Fruit fly (Drosophila melanogaster): ENCODE data around the gene CG33995.

Gene CG33995

DNA sequence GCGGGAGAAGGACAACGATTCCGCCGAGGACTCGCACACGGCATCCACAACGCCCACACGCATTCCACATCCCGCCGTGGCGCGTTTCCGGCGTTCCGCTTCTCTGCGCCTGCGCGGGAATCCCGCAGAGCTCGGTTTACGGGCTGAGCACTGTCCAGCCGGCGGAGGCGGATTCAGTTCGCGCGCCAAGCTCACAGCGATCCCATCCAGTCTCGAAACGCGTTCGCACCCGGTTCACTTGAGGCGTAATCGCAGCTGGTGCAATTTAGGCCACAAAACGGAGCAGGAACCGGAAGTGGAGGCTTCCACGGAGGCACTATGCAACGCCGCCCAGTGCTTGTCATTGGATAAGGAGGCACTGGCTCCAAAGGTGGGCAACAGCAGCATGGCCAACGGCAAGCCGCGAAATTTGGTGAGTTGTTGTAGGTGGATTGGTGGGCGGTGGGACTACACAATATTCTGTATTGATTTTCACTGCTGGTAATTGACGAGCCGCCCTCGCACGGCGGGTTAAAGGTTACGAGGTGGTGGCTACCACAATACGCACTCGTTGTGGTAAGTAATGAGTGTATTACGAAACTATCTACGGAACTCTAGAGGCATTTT, 19.8 kb downstream of the CG33995 start:
- TF ChIP-seq Dif (GFP tag; optimal IDR thresholded peaks at IDR 0.05; ENCODE audit: partially characterized antibody), result peak; percentile 35
- no peak for TF ChIP-seq Vsx2 (GFP tag; optimal IDR thresholded peaks at IDR 0.05; ENCODE audit: partially characterized antibody)

DNA sequence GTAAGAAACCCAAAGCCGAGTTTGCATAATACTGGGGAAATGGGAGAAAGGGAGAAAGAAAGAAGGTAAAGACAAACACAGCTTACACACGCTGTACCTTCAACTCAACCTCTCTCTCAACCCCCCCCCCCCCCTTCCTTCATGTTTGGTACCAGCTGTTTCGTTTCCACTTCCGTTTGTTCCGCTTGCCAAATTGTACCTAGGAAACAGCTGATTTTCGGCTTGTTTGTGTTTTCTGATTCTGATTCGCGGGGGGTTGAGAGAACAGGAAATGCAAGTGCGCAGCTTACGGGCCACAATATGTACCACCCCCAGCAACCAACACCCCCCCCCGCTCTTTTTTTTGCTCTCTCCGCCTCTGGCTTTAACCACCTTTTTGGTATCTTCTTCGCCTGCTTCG, 20.9 kb downstream of the CG33995 start:
- TF ChIP-seq psq (GFP tag; optimal IDR thresholded peaks at IDR 0.05), result peak; percentile 68
- no peak for TF ChIP-seq Dfd (GFP tag; optimal IDR thresholded peaks at IDR 0.05)

DNA sequence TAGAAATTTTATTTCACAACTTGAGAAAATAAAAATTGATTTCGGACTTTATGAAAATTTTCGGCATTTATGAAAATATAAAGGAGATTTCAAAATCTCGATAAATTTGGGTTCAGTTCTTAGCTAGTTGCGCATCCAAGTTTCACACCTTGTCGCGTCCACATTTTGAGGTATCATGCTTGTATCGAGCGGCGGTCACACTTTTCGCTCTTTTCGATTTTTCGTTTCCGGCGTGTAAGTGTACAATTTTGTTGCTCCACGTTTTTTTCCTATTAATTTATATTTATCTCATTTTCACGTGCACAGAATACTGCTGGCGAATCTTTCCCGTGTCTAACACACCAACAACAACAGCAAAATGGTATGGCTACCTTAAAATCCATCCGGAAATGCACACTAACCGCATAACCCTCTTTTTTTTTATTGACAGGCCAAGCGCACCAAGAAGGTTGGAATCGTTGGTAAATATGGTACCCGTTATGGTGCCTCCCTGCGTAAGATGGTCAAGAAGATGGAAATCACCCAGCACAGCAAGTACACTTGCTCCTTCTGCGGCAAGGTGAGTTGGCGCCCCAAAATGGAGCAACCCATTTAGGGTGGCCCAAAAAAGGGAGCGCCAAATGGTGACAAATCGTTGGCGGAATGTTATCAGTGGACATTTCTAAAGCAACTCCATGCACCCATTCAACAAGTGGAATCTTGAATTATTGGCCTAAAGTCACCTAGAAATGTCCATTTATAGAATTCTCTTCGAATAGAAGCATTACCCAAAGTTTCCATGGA, 27.9 kb downstream of the CG33995 start, which contains the start of gene RpL37A:
Gene RpL37A (plus strand): TSS at position 161 of the 783 bp plus-strand sequence.
- TF ChIP-seq Hnf4 (GFP tag; optimal IDR thresholded peaks at IDR 0.05) (peak; percentile 12), rgr (GFP tag; optimal IDR thresholded peaks at IDR 0.05) (peak; percentile 89), fru (GFP tag; optimal IDR thresholded peaks at IDR 0.05) (peak; percentile 52), ey (GFP tag; optimal IDR thresholded peaks at IDR 0.05) (no peak), Hr78 (GFP tag; optimal IDR thresholded peaks at IDR 0.05) (no peak), Rel (GFP tag; optimal IDR thresholded peaks at IDR 0.05) (peak; percentile 66), Rel (tag; optimal IDR thresholded peaks at IDR 0.05) (peak; percentile 50), Abd-B (GFP tag; optimal IDR thresholded peaks at IDR 0.05) (no peak), brk (GFP tag; optimal IDR thresholded peaks at IDR 0.05) (no peak), Mio (GFP tag; optimal IDR thresholded peaks at IDR 0.05) (no peak), sage (GFP tag; optimal IDR thresholded peaks at IDR 0.05) (peak; percentile 73), tai (GFP tag; optimal IDR thresholded peaks at IDR 0.05) (no peak), h (GFP tag; optimal IDR thresholded peaks at IDR 0.05) (peak; percentile 78), dmrt93B (GFP tag; optimal IDR thresholded peaks at IDR 0.05) (peak; percentile 73), foxo (GFP tag; optimal IDR thresholded peaks at IDR 0.05) (peak in 1 of 2 experiments; percentile 62), sv (GFP tag; optimal IDR thresholded peaks at IDR 0.05) (peak; percentile 82), lola (GFP tag; optimal IDR thresholded peaks at IDR 0.05) (no peak), dsf (GFP tag; optimal IDR thresholded peaks at IDR 0.05; ENCODE audit: borderline replicate concordance) (peak; percentile 12), pan (optimal IDR thresholded peaks at IDR 0.05) (no peak), Hr83 (GFP tag; optimal IDR thresholded peaks at IDR 0.05; ENCODE audit: poor library complexity, severe bottlenecking) (peak; percentile 86), Dfd (GFP tag; optimal IDR thresholded peaks at IDR 0.05) (no peak), OdsH (GFP tag; optimal IDR thresholded peaks at IDR 0.05) (peak; percentile 31), dl (GFP tag; optimal IDR thresholded peaks at IDR 0.05; ENCODE audit: insufficient read depth in 1 of 2, partially characterized antibody in 2 of 2) (no peak), Vsx2 (GFP tag; optimal IDR thresholded peaks at IDR 0.05; ENCODE audit: partially characterized antibody) (peak; percentile 38), N (GFP tag; optimal IDR thresholded peaks at IDR 0.05) (no peak), CrebA (GFP tag; optimal IDR thresholded peaks at IDR 0.05; ENCODE audit: borderline replicate concordance) (no peak), CG32264 (GFP tag; optimal IDR thresholded peaks at IDR 0.05) (peak; percentile 43), woc (GFP tag; optimal IDR thresholded peaks at IDR 0.05) (no peak), GATAd (GFP tag; optimal IDR thresholded peaks at IDR 0.05) (no peak), CG9705 (GFP tag; optimal IDR thresholded peaks at IDR 0.05) (peak; percentile 69), psq (GFP tag; optimal IDR thresholded peaks at IDR 0.05) (peak; percentile 24), HLH106 (tag; optimal IDR thresholded peaks at IDR 0.05) (peak; percentile 64), usp (GFP tag; optimal IDR thresholded peaks at IDR 0.05) (no peak), Jra (GFP tag; optimal IDR thresholded peaks at IDR 0.05) (peak; percentile 12), jim (GFP tag; optimal IDR thresholded peaks at IDR 0.05) (no peak), Dif (GFP tag; optimal IDR thresholded peaks at IDR 0.05; ENCODE audit: partially characterized antibody) (peak; percentile 19), Sp1 (GFP tag; optimal IDR thresholded peaks at IDR 0.05) (peak; percentile 73), Myc (optimal IDR thresholded peaks at IDR 0.05) (peak; percentile 5), br (GFP tag; optimal IDR thresholded peaks at IDR 0.05) (no peak)
